Worm (Caenorhabditis elegans) whole organism, L4 larva: ENCODE measurements around the gene nmat-1.

Source experiments
- F37D6.2 ChIP-seq: sonication (generic microtip); optimal IDR thresholded peaks from 2 replicates; lab custom pipeline; 2016; ENCODE audit warnings: mild to moderate bottlenecking, missing genetic modification characterization, missing compliant biosample characterization
- F44E2.7 ChIP-seq: fragments of 200-800 bp; sonication (Bioruptor generic); IDR thresholded peaks from 2 replicates; pipeline ENCODE4 v2.1.2; 2022; ENCODE audit warnings: missing genetic modification characterization, missing compliant biosample characterization
- T20F7.1 ChIP-seq: fragments of 200-800 bp; sonication (Bioruptor generic); optimal IDR thresholded peaks from 2 replicates; lab custom pipeline; 2018; ENCODE audit warnings: mild to moderate bottlenecking, missing genetic modification characterization, missing compliant biosample characterization
- T26A8.4 ChIP-seq: fragments of 200-800 bp; sonication (Bioruptor generic); IDR thresholded peaks from 2 replicates; pipeline ENCODE4 v1.3.6; 2022; ENCODE audit warnings: missing genetic modification characterization, missing compliant biosample characterization
- Y105C5A.15 ChIP-seq: fragments of 200-800 bp; sonication (Bioruptor generic); IDR thresholded peaks from 2 replicates; pipeline ENCODE4 v1.3.6; 2022; ENCODE audit warnings: missing genetic modification characterization, missing compliant biosample characterization
- Y75B8A.6 ChIP-seq: fragments of 200-800 bp; sonication (Bioruptor generic); IDR thresholded peaks from 2 replicates; pipeline ENCODE4 v1.3.6; 2022; ENCODE audit warnings: missing genetic modification reagents, missing genetic modification characterization, missing compliant biosample characterization
- ZK337.2 ChIP-seq: fragments of 200-800 bp; sonication (Bioruptor generic); IDR thresholded peaks from 2 replicates; pipeline ENCODE4 v1.3.6; 2022; ENCODE audit warnings: missing genetic modification reagents, missing genetic modification characterization, missing compliant biosample characterization
- aha-1 ChIP-seq: fragments of 150-350 bp; peaks from one replicate; lab custom pipeline; 2014; ENCODE audit warnings: missing biosample characterization, missing genetic modification characterization
- aly-2 ChIP-seq: sonication (generic microtip); optimal IDR thresholded peaks from 2 replicates; lab custom pipeline; 2018; ENCODE audit warnings: missing biosample characterization, missing genetic modification characterization
- attf-4 ChIP-seq: sonication (generic microtip); optimal IDR thresholded peaks from 3 replicates; lab custom pipeline; 2017; ENCODE audit warnings: missing biosample characterization, missing genetic modification characterization
- ceh-20 ChIP-seq: fragments of 200-800 bp; sonication (Bioruptor generic); IDR thresholded peaks from 2 replicates; pipeline ENCODE4 v1.3.6; 2022; ENCODE audit warnings: missing genetic modification reagents, missing genetic modification characterization, missing compliant biosample characterization
- ceh-28 ChIP-seq: fragments of 150-350 bp; optimal IDR thresholded peaks from 2 replicates; lab custom pipeline; 2014; ENCODE audit warnings: missing biosample characterization, missing genetic modification reagents, missing genetic modification characterization
- ceh-44 ChIP-seq: fragments of 200-800 bp; sonication (Bioruptor generic); IDR thresholded peaks from 2 replicates; pipeline ENCODE4 v1.3.6; 2022; ENCODE audit warnings: missing genetic modification reagents, missing genetic modification characterization, missing compliant biosample characterization
- ces-1 ChIP-seq: fragments of 150-350 bp; sonication (generic microtip); optimal IDR thresholded peaks from 4 replicates; lab custom pipeline; 2014; ENCODE audit warnings: missing biosample characterization, missing genetic modification reagents, missing genetic modification characterization
- cey-2 ChIP-seq: sonication (generic microtip); optimal IDR thresholded peaks from 3 replicates; lab custom pipeline; 2017; ENCODE audit warnings: missing genetic modification characterization, mild to moderate bottlenecking, missing compliant biosample characterization, antibody characterized with exemption, borderline replicate concordance; ENCODE audit not compliant: insufficient read depth
- ctbp-1 ChIP-seq: fragments of 200-800 bp; sonication (Bioruptor generic); IDR thresholded peaks from 2 replicates; pipeline ENCODE4 v1.3.6; 2022; ENCODE audit warnings: missing genetic modification reagents, missing genetic modification characterization, missing compliant biosample characterization
- dmd-8 ChIP-seq: fragments of 200-800 bp; sonication (Bioruptor generic); IDR thresholded peaks from 2 replicates; pipeline ENCODE4 v1.3.6; 2022; ENCODE audit warnings: missing genetic modification characterization, missing compliant biosample characterization
- dpl-1 ChIP-seq: fragments of 150-350 bp; optimal IDR thresholded peaks from 2 replicates; lab custom pipeline; 2014; ENCODE audit warnings: missing biosample characterization, missing genetic modification reagents, missing genetic modification characterization
- duxl-1 ChIP-seq: sonication (generic microtip); optimal IDR thresholded peaks from 2 replicates; lab custom pipeline; 2016; ENCODE audit warnings: mild to moderate bottlenecking, missing genetic modification characterization, moderate library complexity, missing compliant biosample characterization; ENCODE audit not compliant: poor library complexity
- dve-1 ChIP-seq: sonication (generic microtip); optimal IDR thresholded peaks from 2 replicates; lab custom pipeline; 2017; ENCODE audit warnings: antibody characterized with exemption, mild to moderate bottlenecking, missing genetic modification characterization, missing compliant biosample characterization; ENCODE audit not compliant: insufficient read depth
- egl-27 ChIP-seq: sonication (generic microtip); optimal IDR thresholded peaks from 3 replicates; lab custom pipeline; 2017; ENCODE audit warnings: missing biosample characterization, missing genetic modification reagents, missing genetic modification characterization
- egl-43 ChIP-seq: fragments of 200-800 bp; sonication (Bioruptor generic); IDR thresholded peaks from 2 replicates; pipeline ENCODE4 v1.3.6; 2022; ENCODE audit warnings: missing genetic modification reagents, missing genetic modification characterization, missing compliant biosample characterization
- gei-8 ChIP-seq: fragments of 200-800 bp; sonication (Bioruptor generic); optimal IDR thresholded peaks from 2 replicates; lab custom pipeline; 2018; ENCODE audit warnings: mild to moderate bottlenecking, missing genetic modification characterization, missing compliant biosample characterization
- hmg-1.1 ChIP-seq: fragments of 200-800 bp; sonication (Bioruptor generic); IDR thresholded peaks from 2 replicates; pipeline ENCODE4 v1.3.6; 2022; ENCODE audit warnings: missing genetic modification reagents, missing genetic modification characterization, missing compliant biosample characterization
- jun-1 ChIP-seq: fragments of 150-350 bp; optimal IDR thresholded peaks from 2 replicates; lab custom pipeline; 2014; ENCODE audit warnings: missing biosample characterization, missing genetic modification reagents, missing genetic modification characterization
- lin-13 ChIP-seq: fragments of 150-350 bp; optimal IDR thresholded peaks from 2 replicates; lab custom pipeline; 2014; ENCODE audit warnings: missing biosample characterization, missing genetic modification reagents, missing genetic modification characterization
- lin-15B ChIP-seq: fragments of 150-350 bp; sonication (generic microtip); optimal IDR thresholded peaks from 3 replicates; lab custom pipeline; 2014; ENCODE audit warnings: missing biosample characterization, missing genetic modification characterization
- lin-38 ChIP-seq: fragments of 200-800 bp; sonication (Bioruptor generic); IDR thresholded peaks from 2 replicates; pipeline ENCODE4 v1.3.6; 2022; ENCODE audit warnings: missing genetic modification reagents, missing genetic modification characterization, missing compliant biosample characterization
- lir-3 ChIP-seq: sonication (generic microtip); optimal IDR thresholded peaks from 2 replicates; lab custom pipeline; 2016; ENCODE audit warnings: mild to moderate bottlenecking, missing genetic modification characterization, missing compliant biosample characterization
- madf-5 ChIP-seq, 2 experiments: fragments of 200-800 bp; sonication (Bioruptor generic); IDR thresholded peaks; 2 replicates each; pipeline ENCODE4 v1.3.6; 2022; ENCODE audit warnings: missing compliant biosample characterization in 2 of 2, missing genetic modification characterization in 2 of 2
- madf-9 ChIP-seq: fragments of 200-800 bp; sonication (Bioruptor generic); conservative IDR thresholded peaks from 2 replicates; pipeline ENCODE4 v1.3.6; 2022; ENCODE audit warnings: missing genetic modification reagents, missing genetic modification characterization, missing compliant biosample characterization
- mdt-29 ChIP-seq: fragments of 200-800 bp; sonication (Bioruptor generic); IDR thresholded peaks from 2 replicates; pipeline ENCODE4 v1.3.6; 2022; ENCODE audit warnings: missing genetic modification reagents, missing genetic modification characterization, missing compliant biosample characterization
- nhr-102 ChIP-seq: sonication (generic microtip); optimal IDR thresholded peaks from 2 replicates; lab custom pipeline; 2016; ENCODE audit warnings: mild to moderate bottlenecking, missing genetic modification characterization, moderate library complexity, missing compliant biosample characterization
- nhr-237 ChIP-seq: sonication (generic microtip); optimal IDR thresholded peaks from 2 replicates; lab custom pipeline; 2017; ENCODE audit warnings: missing biosample characterization, missing genetic modification characterization
- nhr-28 ChIP-seq: fragments of 150-350 bp; optimal IDR thresholded peaks from 2 replicates; lab custom pipeline; 2014; ENCODE audit warnings: missing biosample characterization, missing genetic modification characterization
- nhr-41 ChIP-seq: fragments of 200-800 bp; sonication (Bioruptor generic); IDR thresholded peaks from 2 replicates; pipeline ENCODE4 v1.3.6; 2022; ENCODE audit warnings: missing genetic modification reagents, missing genetic modification characterization, missing compliant biosample characterization
- nhr-42 ChIP-seq: fragments of 200-800 bp; sonication (Bioruptor generic); IDR thresholded peaks from 2 replicates; pipeline ENCODE4 v1.3.6; 2022; ENCODE audit warnings: missing genetic modification characterization, missing compliant biosample characterization
- nhr-6 ChIP-seq: fragments of 150-350 bp; optimal IDR thresholded peaks from 2 replicates; lab custom pipeline; 2014; ENCODE audit warnings: missing biosample characterization, missing genetic modification characterization
- nhr-77 ChIP-seq: fragments of 150-350 bp; optimal IDR thresholded peaks from 2 replicates; lab custom pipeline; 2014; ENCODE audit warnings: missing biosample characterization, missing genetic modification characterization
- pha-4 ChIP-seq, 2 experiments: fragments of 150-350 bp in 1 of 2; fragments of 200-800 bp in 1 of 2; sonication (Bioruptor generic) in 1 of 2; IDR thresholded peaks in 1 of 2; optimal IDR thresholded peaks in 1 of 2; 2 replicates each; pipeline versions ENCODE4 v1.3.6 to Lab custom; 2014 to 2022; ENCODE audit warnings: missing genetic modification characterization in 2 of 2, missing genetic modification reagents in 2 of 2, missing biosample characterization in 1 of 2, missing compliant biosample characterization in 1 of 2
- pqm-1 ChIP-seq: sonication (generic microtip); optimal IDR thresholded peaks from 2 replicates; lab custom pipeline; 2017; ENCODE audit warnings: missing biosample characterization, missing genetic modification characterization
- rbr-2 ChIP-seq: sonication (generic microtip); optimal IDR thresholded peaks from 2 replicates; lab custom pipeline; 2016; ENCODE audit warnings: missing genotype, missing genetic modification characterization, missing compliant biosample characterization
- set-16 ChIP-seq: fragments of 200-800 bp; sonication (Bioruptor generic); IDR thresholded peaks from 2 replicates; pipeline ENCODE4 v1.3.6; 2022; ENCODE audit warnings: missing genetic modification reagents, missing genetic modification characterization, missing compliant biosample characterization
- skn-1 ChIP-seq: fragments of 150-350 bp; optimal IDR thresholded peaks from 2 replicates; lab custom pipeline; 2014; ENCODE audit warnings: missing biosample characterization, missing genetic modification characterization
- spr-1 ChIP-seq: sonication (generic microtip); optimal IDR thresholded peaks from 2 replicates; lab custom pipeline; 2016; ENCODE audit warnings: mild to moderate bottlenecking, missing genetic modification characterization, missing compliant biosample characterization
- spr-3 ChIP-seq: fragments of 200-800 bp; sonication (Bioruptor generic); optimal IDR thresholded peaks from 2 replicates; lab custom pipeline; 2018; ENCODE audit warnings: mild to moderate bottlenecking, missing genetic modification characterization, missing compliant biosample characterization
- unc-39 ChIP-seq: sonication (generic microtip); optimal IDR thresholded peaks from 2 replicates; lab custom pipeline; 2017; ENCODE audit warnings: missing biosample characterization, missing genetic modification characterization
- unc-62 ChIP-seq, 3 experiments: fragments of 150-350 bp in 1 of 3; sonication (generic microtip); optimal IDR thresholded peaks in 2 of 3; peaks in 1 of 3; 1 replicate in 1 of 3; 2 replicates in 2 of 3; lab custom pipeline; 2014 to 2017; ENCODE audit warnings: missing biosample characterization in 3 of 3, missing genetic modification characterization in 3 of 3, missing genetic modification reagents in 3 of 3, missing genotype in 1 of 3
- vab-7 ChIP-seq: fragments of 200-800 bp; sonication (Bioruptor generic); IDR thresholded peaks from 2 replicates; pipeline ENCODE4 v1.3.6; 2022; ENCODE audit warnings: missing genetic modification reagents, missing genetic modification characterization, missing compliant biosample characterization
- zip-11 ChIP-seq: fragments of 200-800 bp; sonication (Bioruptor generic); IDR thresholded peaks from 2 replicates; pipeline ENCODE4 v1.3.6; 2022; ENCODE audit warnings: missing genetic modification characterization, missing compliant biosample characterization

Gene nmat-1

ce11 chrX:12017908-12018479 is at the start of gene nmat-1, which contains the start of gene ucr-2.1:
TSS of gene nmat-1 (minus strand) at chrX:12018043.
TSS of gene ucr-2.1 (plus strand) at chrX:12018429.
- TF ChIP-seq nhr-41 (GFP tag; lab: Robert Waterston, UW) (0 out of 2 replicates have a peak, but pooled peaks have one; percentile 19), unc-62 (GFP tag; optimal IDR thresholded peaks at IDR 0.05 in 1 of 2; lab: Kevin White, UChicago) (peak in 1 of 2 experiments; percentile 31), unc-62 (tag; optimal IDR thresholded peaks at IDR 0.05; lab: Kevin White, UChicago) (no peak), aha-1 (tag; lab: Kevin White, UChicago) (peak; percentile 100), nhr-28 (peak; percentile 99), lir-3 (tag; lab: Kevin White, UChicago) (no peak), jun-1 (tag; lab: Kevin White, UChicago) (no peak), T20F7.1 (peak; percentile 50), F37D6.2 (tag; lab: Kevin White, UChicago) (peak; percentile 37), ceh-20 (GFP tag; lab: Robert Waterston, UW) (no peak), madf-5 (GFP tag; IDR thresholded peaks at IDR 0.05; lab: Robert Waterston, UW) (no peak), ceh-44 (no peak), rbr-2 (tag; lab: Kevin White, UChicago) (peak; percentile 79), Y75B8A.6 (no peak), cey-2 (tag; lab: Kevin White, UChicago) (no peak), T26A8.4 (GFP tag; lab: Robert Waterston, UW) (no peak; the same call in 1 of the 2 replicates), ZK337.2 (GFP tag; lab: Robert Waterston, UW) (no peak), unc-39 (tag; lab: Kevin White, UChicago) (no peak), spr-3 (GFP tag; lab: Kevin White, UChicago) (peak; percentile 30), aly-2 (tag; lab: Kevin White, UChicago) (no peak), ceh-28 (no peak), nhr-102 (tag; lab: Kevin White, UChicago) (peak; percentile 80), madf-9 (GFP tag; lab: Robert Waterston, UW) (no peak), lin-15B (no peak), nhr-77 (tag; lab: Kevin White, UChicago) (peak; percentile 87), zip-11 (GFP tag; lab: Robert Waterston, UW) (no peak), lin-38 (peak; percentile 98), vab-7 (GFP tag; lab: Robert Waterston, UW) (no peak), ctbp-1 (GFP tag; lab: Robert Waterston, UW) (no peak), dve-1 (tag; lab: Kevin White, UChicago) (peak; percentile 86), pqm-1 (tag; lab: Kevin White, UChicago) (peak; percentile 56), egl-27 (tag; lab: Kevin White, UChicago) (no peak), dpl-1 (GFP tag; lab: Kevin White, UChicago) (peak; percentile 69), F44E2.7 (GFP tag; lab: Robert Waterston, UW) (no peak), set-16 (GFP tag; lab: Robert Waterston, UW) (0 out of 2 replicates have a peak, but pooled peaks have one; percentile 17), spr-1 (peak; percentile 62), pha-4 (GFP tag; IDR thresholded peaks at IDR 0.05; lab: Robert Waterston, UW) (0 out of 2 replicates have a peak, but pooled peaks have one; percentile 42), pha-4 (tag; optimal IDR thresholded peaks at IDR 0.05; lab: Kevin White, UChicago) (no peak), duxl-1 (peak; percentile 77), egl-43 (GFP tag; lab: Robert Waterston, UW) (no peak), lin-13 (GFP tag; lab: Kevin White, UChicago) (peak; percentile 65), skn-1 (tag; lab: Kevin White, UChicago) (no peak), mdt-29 (no peak), dmd-8 (no peak), ces-1 (GFP tag; lab: Kevin White, UChicago) (no peak), Y105C5A.15 (GFP tag; lab: Robert Waterston, UW) (no peak), nhr-6 (peak; percentile 61), attf-4 (tag; lab: Kevin White, UChicago) (no peak), nhr-237 (tag; lab: Kevin White, UChicago) (no peak), hmg-1.1 (peak; percentile 81), nhr-42 (GFP tag; lab: Robert Waterston, UW) (no peak), gei-8 (no peak)
